Worm (Caenorhabditis elegans): ENCODE data around the gene ddn-3.

DNA sequence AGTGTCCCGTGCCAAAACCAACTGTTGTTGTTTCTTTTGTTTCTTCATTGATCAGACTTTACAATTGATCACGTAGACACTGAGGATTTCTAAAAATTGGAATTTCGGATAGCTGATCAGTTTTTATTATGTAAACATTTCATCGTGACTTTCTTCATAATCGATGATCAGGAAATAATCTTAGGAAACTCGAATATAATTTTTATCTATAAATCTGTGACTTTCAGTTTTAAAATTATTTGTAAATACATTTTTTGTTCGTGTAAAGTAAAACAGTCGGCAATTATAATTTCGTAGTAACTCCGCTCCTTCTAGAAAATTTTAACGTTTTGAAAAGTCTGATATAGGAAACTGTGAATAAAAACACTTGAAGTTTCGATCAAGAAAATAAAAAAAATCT is 40.3 kb downstream of the ddn-3 start, which contains the start of gene F40G12.5:
- TF ChIP-seq nhr-237 (tag; optimal IDR thresholded peaks at IDR 0.05) = no peak
- no peak for TF ChIP-seq egl-27 (tag; optimal IDR thresholded peaks at IDR 0.05)
- TF ChIP-seq ama-1 (optimal IDR thresholded peaks at IDR 0.05) = no peak
- no peak for TF ChIP-seq zag-1 (tag; optimal IDR thresholded peaks at IDR 0.05)
